Worm (Caenorhabditis elegans) whole organism, L4/young adult: ENCODE measurements around the gene K04B12.2.

Experiments used
- W03F9.2 ChIP-seq: fragments of 150-350 bp; optimal IDR thresholded peaks from 2 replicates; lab custom pipeline; 2014; ENCODE audit warnings: missing biosample characterization, missing genetic modification characterization
- dao-5 ChIP-seq: sonication (generic microtip); optimal IDR thresholded peaks from 2 replicates; lab custom pipeline; 2016; ENCODE audit warnings: missing genotype, missing genetic modification characterization, moderate library complexity, missing compliant biosample characterization
- him-1 ChIP-seq: sonication (generic microtip); optimal IDR thresholded peaks from 2 replicates; lab custom pipeline; 2016; ENCODE audit warnings: missing genotype, missing genetic modification reagents, missing genetic modification characterization, missing compliant biosample characterization

K04B12.2 gene

DNA sequence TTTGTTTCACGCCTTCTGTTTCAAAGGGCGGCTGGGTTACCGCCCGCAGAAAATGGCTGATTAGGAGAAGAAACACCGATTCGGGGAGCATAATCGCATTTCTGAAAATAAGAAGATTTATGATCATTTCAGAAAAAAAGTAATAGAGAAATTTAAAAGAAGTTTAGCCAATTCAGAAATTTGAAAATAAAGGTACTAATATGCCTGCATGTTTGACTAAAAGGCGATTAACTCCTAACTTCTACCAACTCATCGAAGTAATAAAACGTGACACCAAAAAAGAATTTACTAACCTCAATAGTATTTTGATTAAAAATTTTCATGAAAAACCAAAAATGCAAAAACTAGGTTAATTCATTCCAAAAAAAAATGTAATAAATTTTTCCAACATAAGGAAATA, 13.0 kb downstream of the K04B12.2 start, which contains the start of gene plx-2:
Gene plx-2, minus strand, starts transcription at position 101 of the 400 bp plus-strand sequence.
- no peak for TF ChIP-seq dao-5 (tag; lab: Kevin White, UChicago)
- TF ChIP-seq him-1 (tag; lab: Kevin White, UChicago): no peak
- no peak for TF ChIP-seq W03F9.2 (tag; lab: Kevin White, UChicago)

DNA sequence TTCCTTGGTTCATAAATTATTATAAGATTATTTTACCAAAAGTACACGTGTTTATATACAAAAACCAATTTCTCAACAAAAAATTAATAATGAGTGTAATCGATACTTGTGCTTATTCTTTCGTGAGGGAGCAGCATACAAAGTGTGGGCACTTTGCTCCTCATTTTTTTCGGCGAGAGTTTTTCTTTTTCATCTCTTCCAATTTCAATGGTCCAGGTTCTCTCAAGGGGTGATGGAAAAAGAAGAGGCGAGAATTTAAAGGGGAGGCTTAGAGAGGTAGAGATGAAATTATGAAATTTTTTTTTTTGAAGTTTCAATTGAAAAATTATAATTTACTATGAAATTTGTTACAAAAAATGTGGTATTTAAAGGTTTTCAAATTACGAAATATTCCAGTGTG, 20.8 kb downstream of the K04B12.2 start:
- TF ChIP-seq dao-5 (tag; lab: Kevin White, UChicago): no peak
- no peak for TF ChIP-seq him-1 (tag; lab: Kevin White, UChicago)
- TF ChIP-seq W03F9.2 (tag; lab: Kevin White, UChicago): no peak

- TF ChIP-seq W03F9.2 (tag; lab: Kevin White, UChicago) (no peak), dao-5 (tag; lab: Kevin White, UChicago) (no peak), him-1 (tag; lab: Kevin White, UChicago) (no peak)
These were observed 22.3 kb downstream of the K04B12.2 start for ce11 chrII:14415427-14415826.

- TF ChIP-seq dao-5 (tag; lab: Kevin White, UChicago): no peak
- TF ChIP-seq W03F9.2 (tag; lab: Kevin White, UChicago): no peak
These were observed 24.1 kb downstream of the K04B12.2 start for ce11 chrII:14413709-14414108.

- TF ChIP-seq dao-5 (tag; lab: Kevin White, UChicago): no peak
- TF ChIP-seq W03F9.2 (tag; lab: Kevin White, UChicago): no peak
- no peak for TF ChIP-seq him-1 (tag; lab: Kevin White, UChicago)
These were observed 24.7 kb downstream of the K04B12.2 start, which contains the start of gene exl-1 for ce11 chrII:14413035-14413525. TSS of gene exl-1 (minus strand) at chrII:14413475.

DNA sequence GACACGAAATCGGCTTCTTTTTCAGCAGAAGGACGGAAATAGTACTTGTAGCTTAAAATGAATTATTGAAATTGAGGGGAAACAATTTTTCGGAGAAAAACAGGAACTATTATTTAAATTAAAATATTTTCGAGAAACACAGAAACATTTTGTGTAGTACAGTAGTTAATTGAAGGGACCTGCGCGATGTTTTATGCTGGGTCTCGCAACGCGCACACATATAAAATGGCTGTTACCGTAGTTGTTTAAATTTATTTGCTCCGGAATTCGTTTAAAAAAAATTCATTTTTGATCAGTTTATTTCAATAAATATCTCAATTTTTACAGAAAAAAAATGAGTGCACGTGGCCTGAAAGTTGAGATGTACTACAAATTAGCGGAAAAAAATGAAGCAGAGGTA, 27.0 kb downstream of the K04B12.2 start, which contains the start of gene dsb-2:
Gene dsb-2, plus strand, starts transcription at position 328 of the 400 bp plus-strand sequence.
- TF ChIP-seq W03F9.2 (tag; lab: Kevin White, UChicago) (peak; percentile 11), dao-5 (tag; lab: Kevin White, UChicago) (no peak), him-1 (tag; lab: Kevin White, UChicago) (no peak)

ce11 chrII:14408312-14408711, 29.5 kb downstream of the K04B12.2 start, which contains the start of gene F26H11.4:
TSS of gene F26H11.4 (plus strand) at chrII:14408612.
- TF ChIP-seq dao-5 (tag; lab: Kevin White, UChicago) (no peak), him-1 (tag; lab: Kevin White, UChicago) (no peak), W03F9.2 (tag; lab: Kevin White, UChicago) (no peak)

DNA sequence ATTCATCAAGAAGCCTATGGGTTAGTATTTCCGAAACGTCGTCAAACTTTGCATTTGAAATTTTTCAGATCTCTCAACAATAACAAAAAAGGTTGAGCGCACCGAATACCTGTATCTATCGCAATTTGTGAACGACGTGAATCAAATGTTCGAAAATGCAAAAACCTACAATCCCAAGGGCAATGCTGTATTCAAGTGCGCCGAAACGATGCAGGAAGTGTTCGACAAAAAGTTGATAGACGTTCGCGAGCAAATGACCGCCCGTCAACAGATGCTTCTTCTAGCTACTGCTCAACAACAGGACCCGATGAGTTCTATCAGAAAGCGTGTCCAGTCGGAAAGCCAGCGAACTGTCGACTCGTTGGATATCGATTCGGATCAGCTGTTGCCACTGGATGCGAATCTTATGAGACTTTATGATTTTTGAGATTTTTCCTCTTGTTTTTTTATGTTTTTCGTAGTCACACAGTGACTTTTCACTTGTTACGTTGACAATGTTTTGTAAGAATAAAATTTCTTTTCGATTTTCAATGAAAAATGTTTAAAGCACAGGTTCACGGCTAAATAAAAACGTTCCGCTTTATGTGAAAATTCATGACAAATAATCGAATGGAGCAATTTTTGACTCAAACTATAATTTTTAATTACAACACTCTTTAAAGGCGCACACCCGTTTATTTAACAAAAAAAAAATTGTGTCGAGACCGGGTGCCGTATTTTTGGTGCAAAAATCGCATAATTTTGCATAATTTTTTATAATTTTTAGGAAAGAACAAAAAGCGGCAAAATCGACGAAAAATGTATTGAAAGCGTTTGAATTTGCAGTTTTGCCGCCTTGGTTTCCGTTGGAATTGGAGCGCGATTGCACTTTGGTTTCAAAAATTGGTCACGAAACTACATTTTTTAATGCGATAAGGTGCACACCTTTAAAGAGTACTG, 30.2 kb downstream of the K04B12.2 start:
- TF ChIP-seq W03F9.2 (tag; lab: Kevin White, UChicago) (peak; percentile 47), dao-5 (tag; lab: Kevin White, UChicago) (no peak)

ce11 chrII:14406117-14406935, 31.4 kb downstream of the K04B12.2 start:
- TF ChIP-seq W03F9.2 (tag; lab: Kevin White, UChicago) (no peak), him-1 (tag; lab: Kevin White, UChicago) (no peak), dao-5 (tag; lab: Kevin White, UChicago) (no peak)

DNA sequence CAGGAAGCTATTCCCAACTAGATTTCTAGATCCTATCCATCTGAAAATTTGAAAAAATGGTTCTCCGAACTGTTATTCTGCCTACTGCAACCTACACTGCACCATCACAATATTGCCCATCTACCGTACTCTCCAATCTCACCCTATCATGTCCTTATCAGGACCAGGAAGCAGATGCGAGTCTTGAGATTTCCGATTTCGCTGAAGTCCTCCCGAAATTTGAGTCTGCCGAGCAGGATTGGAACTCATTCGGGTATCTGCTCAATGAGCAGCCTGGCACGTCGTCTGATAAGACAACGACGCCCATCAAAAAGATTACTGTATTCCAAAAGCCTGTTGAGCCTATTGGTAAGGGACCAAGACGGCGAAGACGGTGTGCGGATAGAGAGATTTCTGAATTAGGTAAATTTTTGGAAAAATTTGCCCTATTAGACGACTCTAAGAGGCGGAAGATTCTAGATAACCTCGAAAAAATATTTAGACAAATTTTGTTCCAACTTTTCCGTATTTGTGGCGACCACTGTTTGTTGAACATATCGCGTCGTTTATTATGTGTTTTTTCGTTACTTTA, 32.2 kb downstream of the K04B12.2 start:
- no peak for TF ChIP-seq W03F9.2 (tag; lab: Kevin White, UChicago)
- TF ChIP-seq dao-5 (tag; lab: Kevin White, UChicago): no peak
- no peak for TF ChIP-seq him-1 (tag; lab: Kevin White, UChicago)

ce11 chrII:14404741-14405488, 32.9 kb downstream of the K04B12.2 start:
- TF ChIP-seq dao-5 (tag; lab: Kevin White, UChicago) (no peak), W03F9.2 (tag; lab: Kevin White, UChicago) (peak; percentile 34), him-1 (tag; lab: Kevin White, UChicago) (no peak)

DNA sequence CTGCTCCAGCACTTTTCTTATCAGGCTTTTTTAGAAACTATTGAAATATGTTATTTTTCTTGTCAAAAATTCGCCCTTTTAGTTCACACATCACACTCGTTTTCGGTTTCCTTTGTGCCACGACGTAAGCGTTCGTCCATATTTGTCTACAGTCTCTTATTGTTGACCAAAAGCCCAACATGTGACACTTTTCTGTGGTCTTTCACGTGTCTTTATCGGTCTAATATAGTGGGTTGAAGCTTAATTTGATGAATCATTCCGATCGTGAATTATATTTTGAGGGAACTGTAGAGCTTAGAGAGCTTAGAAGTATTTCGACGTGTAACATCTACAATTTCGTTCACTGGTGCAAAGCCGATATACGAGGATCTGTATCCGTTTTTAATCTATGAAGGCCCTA, 33.5 kb downstream of the K04B12.2 start:
- TF ChIP-seq him-1 (tag; lab: Kevin White, UChicago) (no peak), dao-5 (tag; lab: Kevin White, UChicago) (no peak), W03F9.2 (tag; lab: Kevin White, UChicago) (no peak)
